Worm (Caenorhabditis elegans) whole organism, mixed stage, embryonic: ENCODE data around the gene R09F10.1.

Experiments
- M03D4.4 ChIP-seq: sonication (generic microtip); optimal IDR thresholded peaks from 2 replicates; lab custom pipeline; 2017; ENCODE audit warnings: mild to moderate bottlenecking, missing genetic modification characterization, missing compliant biosample characterization
- bed-3 ChIP-seq: fragments of 200-800 bp; sonication (Bioruptor generic); optimal IDR thresholded peaks from 3 replicates; lab custom pipeline; 2018; ENCODE audit warnings: mild to moderate bottlenecking, missing genetic modification characterization, moderate library complexity, missing compliant biosample characterization
- blmp-1 ChIP-seq: fragments of 150-350 bp; optimal IDR thresholded peaks from 2 replicates; lab custom pipeline; 2014; ENCODE audit warnings: missing biosample characterization, missing genetic modification characterization
- ceh-39 ChIP-seq: fragments of 150-350 bp; optimal IDR thresholded peaks from 2 replicates; lab custom pipeline; 2014; ENCODE audit warnings: missing biosample characterization, missing genetic modification characterization
- ceh-43 ChIP-seq: fragments of 200-800 bp; sonication (Bioruptor generic); optimal IDR thresholded peaks from 2 replicates; lab custom pipeline; 2018; ENCODE audit warnings: mild to moderate bottlenecking, missing genetic modification characterization, moderate library complexity, missing compliant biosample characterization
- ceh-83 ChIP-seq: fragments of 200-800 bp; sonication (Bioruptor generic); optimal IDR thresholded peaks from 2 replicates; lab custom pipeline; 2018; ENCODE audit warnings: mild to moderate bottlenecking, missing genetic modification characterization, missing compliant biosample characterization
- ces-1 ChIP-seq: fragments of 150-350 bp; optimal IDR thresholded peaks from 2 replicates; lab custom pipeline; 2014; ENCODE audit warnings: missing biosample characterization, missing genetic modification reagents, missing genetic modification characterization
- cnd-1 ChIP-seq: fragments of 200-800 bp; sonication (Bioruptor generic); optimal IDR thresholded peaks from 2 replicates; lab custom pipeline; 2018; ENCODE audit warnings: mild to moderate bottlenecking, missing genetic modification characterization, missing compliant biosample characterization
- drap-1 ChIP-seq: fragments of 200-800 bp; sonication (Bioruptor generic); optimal IDR thresholded peaks from 3 replicates; lab custom pipeline; 2018; ENCODE audit warnings: mild to moderate bottlenecking, missing genetic modification characterization, missing compliant biosample characterization
- elt-1 ChIP-seq: sonication (generic microtip); optimal IDR thresholded peaks from 2 replicates; lab custom pipeline; 2017; ENCODE audit warnings: missing genetic modification characterization, mild to moderate bottlenecking, missing compliant biosample characterization, antibody characterized with exemption, moderate library complexity, borderline replicate concordance; ENCODE audit not compliant: insufficient read depth
- elt-3 ChIP-seq: fragments of 150-350 bp; optimal IDR thresholded peaks from 2 replicates; lab custom pipeline; 2014; ENCODE audit warnings: missing biosample characterization, missing genetic modification characterization
- flh-1 ChIP-seq: fragments of 200-800 bp; sonication (Bioruptor generic); optimal IDR thresholded peaks from 2 replicates; lab custom pipeline; 2018; ENCODE audit warnings: mild to moderate bottlenecking, missing genetic modification characterization, moderate library complexity, missing compliant biosample characterization
- ham-2 ChIP-seq: fragments of 200-800 bp; sonication (Bioruptor generic); optimal IDR thresholded peaks from 2 replicates; lab custom pipeline; 2018; ENCODE audit warnings: mild to moderate bottlenecking, missing genetic modification characterization, missing compliant biosample characterization
- hlh-1 ChIP-seq: fragments of 150-350 bp; optimal IDR thresholded peaks from 2 replicates; lab custom pipeline; 2014; ENCODE audit warnings: missing biosample characterization, missing genetic modification reagents, missing genetic modification characterization
- lin-13 ChIP-seq: fragments of 150-350 bp; optimal IDR thresholded peaks from 2 replicates; lab custom pipeline; 2014; ENCODE audit warnings: missing biosample characterization, missing genetic modification characterization
- lin-32 ChIP-seq: fragments of 200-800 bp; sonication (Bioruptor generic); optimal IDR thresholded peaks from 2 replicates; lab custom pipeline; 2018; ENCODE audit warnings: mild to moderate bottlenecking, missing genetic modification characterization, missing compliant biosample characterization
- lsy-2 ChIP-seq: fragments of 150-350 bp; optimal IDR thresholded peaks from 2 replicates; lab custom pipeline; 2014; ENCODE audit warnings: missing biosample characterization, missing genetic modification characterization
- mab-5 ChIP-seq: fragments of 150-350 bp; optimal IDR thresholded peaks from 2 replicates; lab custom pipeline; 2014; ENCODE audit warnings: missing biosample characterization, missing genetic modification characterization
- mep-1 ChIP-seq: fragments of 150-350 bp; optimal IDR thresholded peaks from 2 replicates; lab custom pipeline; 2017; ENCODE audit warnings: missing biosample characterization, missing genetic modification reagents, missing genetic modification characterization, inconsistent platforms
- mls-2 ChIP-seq: sonication (generic microtip); optimal IDR thresholded peaks from 2 replicates; lab custom pipeline; 2016; ENCODE audit warnings: mild to moderate bottlenecking, missing genetic modification characterization, moderate library complexity, missing compliant biosample characterization
- nhr-12 ChIP-seq: fragments of 150-350 bp; optimal IDR thresholded peaks from 2 replicates; lab custom pipeline; 2014; ENCODE audit warnings: missing biosample characterization, missing genetic modification characterization
- nhr-2 ChIP-seq: fragments of 150-350 bp; optimal IDR thresholded peaks from 2 replicates; lab custom pipeline; 2014; ENCODE audit warnings: missing biosample characterization, missing genetic modification characterization
- nhr-237 ChIP-seq: fragments of 150-350 bp; optimal IDR thresholded peaks from 2 replicates; lab custom pipeline; 2014; ENCODE audit warnings: missing biosample characterization, missing genetic modification characterization
- nhr-28 ChIP-seq: fragments of 150-350 bp; optimal IDR thresholded peaks from 2 replicates; lab custom pipeline; 2014; ENCODE audit warnings: missing biosample characterization, missing genetic modification characterization
- nhr-76 ChIP-seq: sonication (generic microtip); optimal IDR thresholded peaks from 2 replicates; lab custom pipeline; 2017; ENCODE audit warnings: missing biosample characterization, missing genetic modification characterization
- pha-4 ChIP-seq: fragments of 150-350 bp; optimal IDR thresholded peaks from 2 replicates; lab custom pipeline; 2018; ENCODE audit warnings: missing biosample characterization, missing genetic modification reagents, missing genetic modification characterization
- sem-2 ChIP-seq: fragments of 200-800 bp; sonication (Bioruptor generic); optimal IDR thresholded peaks from 2 replicates; lab custom pipeline; 2018; ENCODE audit warnings: mild to moderate bottlenecking, missing genetic modification characterization, missing compliant biosample characterization
- snpc-4 ChIP-seq: fragments of 150-350 bp; optimal IDR thresholded peaks from 2 replicates; lab custom pipeline; 2014; ENCODE audit warnings: missing biosample characterization, missing genetic modification characterization
- sptf-1 ChIP-seq: sonication (generic microtip); optimal IDR thresholded peaks from 2 replicates; lab custom pipeline; 2017; ENCODE audit warnings: mild to moderate bottlenecking, missing genetic modification characterization, moderate library complexity, missing compliant biosample characterization
- tbx-8 ChIP-seq: fragments of 200-800 bp; sonication (Bioruptor generic); optimal IDR thresholded peaks from 2 replicates; lab custom pipeline; 2018; ENCODE audit warnings: mild to moderate bottlenecking, missing genetic modification characterization, moderate library complexity, missing compliant biosample characterization
- unc-120 ChIP-seq: sonication (generic microtip); optimal IDR thresholded peaks from 2 replicates; lab custom pipeline; 2017; ENCODE audit warnings: missing genetic modification characterization, missing compliant biosample characterization; ENCODE audit not compliant: poor library complexity, severe bottlenecking
- unc-39 ChIP-seq: fragments of 150-350 bp; optimal IDR thresholded peaks from 2 replicates; lab custom pipeline; 2014; ENCODE audit warnings: missing biosample characterization, missing genetic modification characterization
- unc-62 ChIP-seq: fragments of 150-350 bp; optimal IDR thresholded peaks from 2 replicates; lab custom pipeline; 2014; ENCODE audit warnings: missing biosample characterization, missing genetic modification reagents, missing genetic modification characterization
- zip-8 ChIP-seq: fragments of 150-350 bp; optimal IDR thresholded peaks from 2 replicates; lab custom pipeline; 2014; ENCODE audit warnings: missing biosample characterization, missing genetic modification characterization
- ztf-11 ChIP-seq: fragments of 150-350 bp; optimal IDR thresholded peaks from 2 replicates; lab custom pipeline; 2014; ENCODE audit warnings: missing biosample characterization, missing genetic modification characterization

The R09F10.1 gene

ce11 chrX:8286164-8286563 lies 37.2 kb upstream of the R09F10.1 start:
- TF ChIP-seq zip-8 (no peak), drap-1 (GFP tag; lab: Kevin White, UChicago) (no peak), nhr-237 (no peak), sptf-1 (tag; lab: Kevin White, UChicago) (no peak), bed-3 (GFP tag; lab: Kevin White, UChicago) (no peak), lin-13 (tag; lab: Kevin White, UChicago) (no peak), M03D4.4 (tag; lab: Kevin White, UChicago) (no peak), lsy-2 (tag; lab: Kevin White, UChicago) (no peak), hlh-1 (tag; lab: Kevin White, UChicago) (no peak), nhr-76 (tag; lab: Kevin White, UChicago) (no peak), ces-1 (no peak), ceh-43 (GFP tag; lab: Kevin White, UChicago) (no peak), nhr-12 (tag; lab: Kevin White, UChicago) (no peak), nhr-2 (tag; lab: Kevin White, UChicago) (no peak), mls-2 (no peak), ceh-83 (GFP tag; lab: Kevin White, UChicago) (no peak), blmp-1 (tag; lab: Kevin White, UChicago) (no peak), unc-62 (no peak)

ce11 chrX:8286740-8287299 lies 36.6 kb upstream of the R09F10.1 start, which contains the start of gene sec-16A.2:
Gene sec-16A.2, plus strand, starts transcription at chrX:8287249.
- peak; percentile 69 for TF ChIP-seq nhr-237
- TF ChIP-seq nhr-76 (tag; lab: Kevin White, UChicago) = no peak
- TF ChIP-seq drap-1 (GFP tag; lab: Kevin White, UChicago) = peak; percentile 59
- no peak for TF ChIP-seq nhr-2 (tag; lab: Kevin White, UChicago)
- no peak for TF ChIP-seq lin-32 (GFP tag; lab: Kevin White, UChicago)
- no peak for TF ChIP-seq ceh-83 (GFP tag; lab: Kevin White, UChicago)
- TF ChIP-seq lin-13 (tag; lab: Kevin White, UChicago) = peak; percentile 9
- TF ChIP-seq ces-1 = no peak
- peak; percentile 48 for TF ChIP-seq lsy-2 (tag; lab: Kevin White, UChicago)
- TF ChIP-seq ceh-43 (GFP tag; lab: Kevin White, UChicago) = no peak
- peak; percentile 68 for TF ChIP-seq ceh-39 (tag; lab: Kevin White, UChicago)
- no peak for TF ChIP-seq unc-39 (tag; lab: Kevin White, UChicago)
- TF ChIP-seq nhr-28 (tag; lab: Kevin White, UChicago) = no peak
- TF ChIP-seq nhr-12 (tag; lab: Kevin White, UChicago) = no peak
- TF ChIP-seq ztf-11 (tag; lab: Kevin White, UChicago) = no peak
- peak; percentile 43 for TF ChIP-seq hlh-1 (tag; lab: Kevin White, UChicago)
- no peak for TF ChIP-seq unc-62
- TF ChIP-seq cnd-1 = peak; percentile 17
- no peak for TF ChIP-seq M03D4.4 (tag; lab: Kevin White, UChicago)
- no peak for TF ChIP-seq ham-2 (GFP tag; lab: Kevin White, UChicago)
- peak; percentile 59 for TF ChIP-seq pha-4 (tag; lab: Kevin White, UChicago)
- no peak for TF ChIP-seq zip-8
- no peak for TF ChIP-seq elt-3 (tag; lab: Kevin White, UChicago)
- peak; percentile 23 for TF ChIP-seq mls-2
- TF ChIP-seq mep-1 (tag; lab: Kevin White, UChicago) = peak; percentile 92
- no peak for TF ChIP-seq flh-1 (GFP tag; lab: Kevin White, UChicago)
- no peak for TF ChIP-seq snpc-4 (tag; lab: Kevin White, UChicago)
- no peak for TF ChIP-seq bed-3 (GFP tag; lab: Kevin White, UChicago)
- TF ChIP-seq sem-2 = no peak
- TF ChIP-seq elt-1 (tag; lab: Kevin White, UChicago) = no peak
- peak; percentile 88 for TF ChIP-seq unc-120 (tag; lab: Kevin White, UChicago)
- no peak for TF ChIP-seq mab-5 (tag; lab: Kevin White, UChicago)
- no peak for TF ChIP-seq tbx-8
- TF ChIP-seq sptf-1 (tag; lab: Kevin White, UChicago) = peak; percentile 33
- TF ChIP-seq blmp-1 (tag; lab: Kevin White, UChicago) = no peak

- TF ChIP-seq tbx-8 (no peak), unc-120 (tag; lab: Kevin White, UChicago) (no peak), nhr-237 (no peak), ham-2 (GFP tag; lab: Kevin White, UChicago) (no peak), mep-1 (tag; lab: Kevin White, UChicago) (no peak), sptf-1 (tag; lab: Kevin White, UChicago) (no peak), nhr-28 (tag; lab: Kevin White, UChicago) (no peak), ceh-39 (tag; lab: Kevin White, UChicago) (no peak), hlh-1 (tag; lab: Kevin White, UChicago) (no peak), mls-2 (no peak), cnd-1 (no peak), ztf-11 (tag; lab: Kevin White, UChicago) (no peak), zip-8 (no peak), unc-39 (tag; lab: Kevin White, UChicago) (no peak), flh-1 (GFP tag; lab: Kevin White, UChicago) (no peak), nhr-12 (tag; lab: Kevin White, UChicago) (no peak)
These were observed 28.8 kb upstream of the R09F10.1 start, which contains the start of gene R09F10.3 for ce11 chrX:8294586-8294985. Gene R09F10.3, plus strand, starts transcription at chrX:8294625.
